Worm (Caenorhabditis elegans) whole organism, L3 larva: ENCODE data around the gene C08F11.10.
"Not testable (repeated sequence)": the region's sequence is repeated elsewhere in the genome, so short reads cannot be mapped to it uniquely, and the experiment has no call there.

Source experiments
- aly-2 ChIP-seq: fragments of 150-350 bp; optimal IDR thresholded peaks from 2 replicates; lab custom pipeline; 2014; ENCODE audit warnings: missing biosample characterization, missing genetic modification characterization
- ama-1 ChIP-seq: fragments of 150-350 bp; optimal IDR thresholded peaks from 2 replicates; lab custom pipeline; 2018
- ceh-16 ChIP-seq: sonication (generic microtip); optimal IDR thresholded peaks from 2 replicates; lab custom pipeline; 2017; ENCODE audit warnings: missing biosample characterization, missing genetic modification characterization
- ceh-82 ChIP-seq: fragments of 150-350 bp; optimal IDR thresholded peaks from 2 replicates; lab custom pipeline; 2014; ENCODE audit warnings: missing biosample characterization, missing genetic modification characterization
- egl-27 ChIP-seq: sonication (generic microtip); optimal IDR thresholded peaks from 4 replicates; lab custom pipeline; 2017; ENCODE audit warnings: missing biosample characterization, missing genetic modification reagents, missing genetic modification characterization
- eor-1 ChIP-seq, 2 experiments: fragments of 150-350 bp; optimal IDR thresholded peaks; 2 replicates each; lab custom pipeline; 2014 to 2018; ENCODE audit warnings: missing biosample characterization in 2 of 2, missing genetic modification characterization in 2 of 2
- jun-1 ChIP-seq: fragments of 150-350 bp; optimal IDR thresholded peaks from 2 replicates; lab custom pipeline; 2014; ENCODE audit warnings: missing biosample characterization, missing genetic modification reagents, missing genetic modification characterization
- lin-15B ChIP-seq: fragments of 150-350 bp; optimal IDR thresholded peaks from 2 replicates; lab custom pipeline; 2014; ENCODE audit warnings: missing biosample characterization, missing genetic modification characterization
- lin-39 ChIP-seq: fragments of 150-350 bp; optimal IDR thresholded peaks from 2 replicates; lab custom pipeline; 2018; ENCODE audit warnings: missing biosample characterization, missing genetic modification reagents, missing genetic modification characterization
- lsy-12 ChIP-seq: sonication (generic microtip); optimal IDR thresholded peaks from 2 replicates; lab custom pipeline; 2016; ENCODE audit warnings: mild to moderate bottlenecking, missing genetic modification characterization, missing compliant biosample characterization
- mml-1 ChIP-seq: fragments of 150-350 bp; sonication (generic microtip); optimal IDR thresholded peaks from 3 replicates; lab custom pipeline; 2014; ENCODE audit warnings: missing biosample characterization, missing genetic modification characterization
- nhr-11 ChIP-seq: fragments of 150-350 bp; optimal IDR thresholded peaks from 2 replicates; lab custom pipeline; 2014; ENCODE audit warnings: missing biosample characterization, missing genetic modification characterization
- nhr-237 ChIP-seq: fragments of 150-350 bp; optimal IDR thresholded peaks from 2 replicates; lab custom pipeline; 2014; ENCODE audit warnings: missing biosample characterization, missing genetic modification characterization
- nhr-28 ChIP-seq: fragments of 150-350 bp; optimal IDR thresholded peaks from 2 replicates; lab custom pipeline; 2014; ENCODE audit warnings: missing biosample characterization, missing genetic modification characterization
- nhr-43 ChIP-seq: sonication (generic microtip); optimal IDR thresholded peaks from 2 replicates; lab custom pipeline; 2016; ENCODE audit warnings: mild to moderate bottlenecking, missing genetic modification characterization, missing compliant biosample characterization; ENCODE audit not compliant: poor library complexity, severe bottlenecking
- nhr-67 ChIP-seq: fragments of 150-350 bp; optimal IDR thresholded peaks from 2 replicates; lab custom pipeline; 2014; ENCODE audit warnings: missing biosample characterization, missing genetic modification characterization
- nhr-76 ChIP-seq: fragments of 150-350 bp; sonication (generic microtip); optimal IDR thresholded peaks from 5 replicates; lab custom pipeline; 2014; ENCODE audit warnings: missing biosample characterization, missing genetic modification characterization
- nhr-77 ChIP-seq: fragments of 150-350 bp; optimal IDR thresholded peaks from 2 replicates; lab custom pipeline; 2014; ENCODE audit warnings: missing biosample characterization, missing genetic modification characterization
- skn-1 ChIP-seq: fragments of 150-350 bp; optimal IDR thresholded peaks from 2 replicates; lab custom pipeline; 2014; ENCODE audit warnings: missing biosample characterization, missing genetic modification characterization
- snpc-4 ChIP-seq: fragments of 150-350 bp; optimal IDR thresholded peaks from 2 replicates; lab custom pipeline; 2014; ENCODE audit warnings: missing biosample characterization, missing genetic modification characterization
- tbx-2 ChIP-seq: sonication (generic microtip); optimal IDR thresholded peaks from 2 replicates; lab custom pipeline; 2016; ENCODE audit warnings: mild to moderate bottlenecking, missing genetic modification characterization, missing compliant biosample characterization
- unc-39 ChIP-seq: sonication (generic microtip); optimal IDR thresholded peaks from 4 replicates; lab custom pipeline; 2017; ENCODE audit warnings: missing biosample characterization, missing genetic modification characterization
- unc-62 ChIP-seq: fragments of 150-350 bp; sonication (generic microtip); optimal IDR thresholded peaks from 4 replicates; lab custom pipeline; 2014; ENCODE audit warnings: missing biosample characterization, missing genetic modification reagents, missing genetic modification characterization
- ztf-11 ChIP-seq: fragments of 150-350 bp; optimal IDR thresholded peaks from 2 replicates; lab custom pipeline; 2014; ENCODE audit warnings: missing biosample characterization, missing genetic modification characterization
- ztf-4 ChIP-seq: fragments of 150-350 bp; optimal IDR thresholded peaks from 2 replicates; lab custom pipeline; 2014; ENCODE audit warnings: missing biosample characterization, missing genetic modification characterization

Gene C08F11.10

DNA sequence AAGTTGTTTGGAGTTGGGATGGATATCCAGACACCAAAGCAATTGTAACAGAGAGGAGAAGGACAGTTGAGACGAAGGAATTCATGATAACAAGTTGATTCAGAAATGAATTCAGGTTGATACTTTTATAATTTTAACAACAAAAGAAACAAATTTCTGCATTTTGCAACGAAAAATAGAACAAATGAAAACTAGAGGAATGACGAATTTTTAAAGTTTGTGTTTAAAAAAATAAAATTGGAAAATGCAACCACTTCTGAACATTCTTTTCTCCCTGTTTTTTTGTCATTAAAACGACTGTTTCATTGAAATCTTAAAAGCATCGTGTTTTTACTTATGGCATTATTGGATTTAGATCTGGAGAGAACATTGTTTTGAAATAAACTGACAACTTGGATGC lies 13.5 kb upstream of the C08F11.10 start, which contains the start of gene Y45F10C.2:
Y45F10C.2 (minus strand) TSS at position 101 of the 400 bp plus-strand sequence.
- TF ChIP-seq nhr-67, skn-1, nhr-237 (tag; lab: Kevin White, UChicago): not testable (repeated sequence)

DNA sequence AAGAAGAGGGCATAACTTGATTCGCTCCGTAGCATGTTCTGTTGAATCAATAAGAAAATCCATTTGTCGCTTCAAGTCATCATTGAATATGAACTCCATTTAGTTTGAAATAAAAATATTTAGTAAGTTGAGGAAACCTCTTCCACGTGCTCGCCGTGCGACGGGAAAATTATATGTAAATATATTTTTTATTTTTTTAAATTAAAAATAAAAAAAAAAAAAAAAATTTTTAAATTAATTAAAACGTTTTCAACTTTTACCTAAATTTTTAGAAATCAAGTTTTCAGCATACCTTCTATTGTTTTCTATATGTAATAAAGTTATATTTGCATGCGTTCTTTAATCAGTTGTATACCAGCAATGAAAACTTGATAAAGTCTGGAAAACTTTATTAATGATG lies 10.4 kb upstream of the C08F11.10 start, which contains the start of gene Y45F10C.1:
Y45F10C.1 (minus strand) TSS at position 101 of the 400 bp plus-strand sequence.
- not testable (repeated sequence) for TF ChIP-seq unc-39, nhr-11, nhr-237 (tag; lab: Kevin White, UChicago)

DNA sequence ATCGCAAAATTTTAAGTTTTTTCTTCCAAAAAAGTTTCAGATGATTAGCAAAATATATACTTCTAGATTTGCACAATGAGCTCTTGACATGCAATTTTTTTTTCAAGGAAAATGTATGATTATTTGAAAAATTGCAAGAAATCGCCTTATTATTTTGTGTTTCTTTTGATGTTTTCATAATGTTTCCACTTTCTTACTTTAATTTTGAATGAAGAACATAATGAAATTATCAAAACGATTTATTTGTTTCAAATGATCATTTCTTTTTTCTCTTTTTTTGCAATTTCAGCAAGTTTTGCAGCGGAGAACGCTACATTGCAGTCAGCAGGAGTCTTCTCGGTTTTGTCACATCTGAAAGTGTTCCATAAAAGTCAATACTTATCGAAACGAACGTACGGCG lies 3.0 kb upstream of the C08F11.10 start, which contains the start of gene Y45F10C.6:
Y45F10C.6 (plus strand) TSS at position 301 of the 400 bp plus-strand sequence.
- not testable (repeated sequence) for TF ChIP-seq ztf-4 (tag; lab: Kevin White, UChicago); nhr-67 (tag; lab: Kevin White, UChicago); jun-1

DNA sequence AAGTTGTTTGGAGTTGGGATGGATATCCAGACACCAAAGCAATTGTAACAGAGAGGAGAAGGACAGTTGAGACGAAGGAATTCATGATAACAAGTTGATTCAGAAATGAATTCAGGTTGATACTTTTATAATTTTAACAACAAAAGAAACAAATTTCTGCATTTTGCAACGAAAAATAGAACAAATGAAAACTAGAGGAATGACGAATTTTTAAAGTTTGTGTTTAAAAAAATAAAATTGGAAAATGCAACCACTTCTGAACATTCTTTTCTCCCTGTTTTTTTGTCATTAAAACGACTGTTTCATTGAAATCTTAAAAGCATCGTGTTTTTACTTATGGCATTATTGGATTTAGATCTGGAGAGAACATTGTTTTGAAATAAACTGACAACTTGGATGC lies 2.4 kb upstream of the C08F11.10 start, which contains the start of gene C08F11.12:
C08F11.12 (minus strand) TSS at position 101 of the 400 bp plus-strand sequence.
- TF ChIP-seq ztf-11, nhr-77, mml-1 (tag; lab: Kevin White, UChicago): not testable (repeated sequence)

DNA sequence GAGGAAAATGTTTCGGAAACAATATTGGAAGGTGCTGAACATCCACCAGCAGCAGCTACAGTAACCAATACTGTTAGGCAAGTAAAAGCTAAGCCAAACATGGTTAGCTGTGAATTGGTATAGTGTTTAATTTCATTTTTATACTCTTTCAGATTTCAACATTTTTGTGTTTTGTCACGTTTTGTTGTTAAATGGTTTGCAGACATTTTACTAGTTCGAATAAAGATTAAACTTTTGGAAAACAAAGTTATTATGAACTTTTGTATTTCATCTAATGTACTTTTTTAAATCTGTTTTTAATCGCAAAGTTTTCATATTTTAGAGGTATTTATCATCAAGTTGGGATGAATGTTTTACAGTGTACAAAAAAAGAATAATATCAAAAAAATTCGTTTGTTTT lies 1.2 kb upstream of the C08F11.10 start, which contains the start of gene C08F11.17:
C08F11.17 (minus strand) TSS at position 101 of the 400 bp plus-strand sequence.
- TF ChIP-seq ceh-16 (tag; lab: Kevin White, UChicago) (no peak), jun-1 (no peak), ztf-4 (tag; lab: Kevin White, UChicago) (no peak), eor-1 (tag; optimal IDR thresholded peaks at IDR 0.05; lab: Kevin White, UChicago) (no peak), lin-39 (tag; lab: Kevin White, UChicago) (no peak), skn-1 (tag; lab: Kevin White, UChicago) (no peak), nhr-237 (tag; lab: Kevin White, UChicago) (no peak)

DNA sequence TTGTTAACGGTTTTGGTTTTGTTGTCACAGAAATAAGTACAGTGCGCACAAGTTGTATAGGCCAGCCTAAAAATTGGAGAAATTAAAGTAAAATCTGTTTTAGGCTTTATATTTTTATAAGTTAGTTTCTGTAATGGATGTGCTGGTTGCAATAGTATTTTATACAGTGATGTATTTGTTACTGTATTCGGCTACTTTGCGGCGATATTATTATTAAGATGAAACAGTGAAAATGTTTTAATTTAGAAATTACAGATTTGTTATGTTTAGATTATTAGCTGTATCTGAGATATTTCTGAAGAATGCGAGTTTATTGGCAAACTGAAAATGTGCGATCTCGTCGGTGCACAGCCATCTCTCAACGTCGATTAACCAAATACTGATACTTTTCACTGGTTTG lies 1.5 kb downstream of the C08F11.10 start, which contains the start of gene ule-4:
ule-4 (minus strand) TSS at position 101 of the 400 bp plus-strand sequence.
- TF ChIP-seq ceh-82 (tag; lab: Kevin White, UChicago): no peak
- no peak for TF ChIP-seq nhr-11 (tag; lab: Kevin White, UChicago)
- no peak for TF ChIP-seq nhr-43 (tag; lab: Kevin White, UChicago)
- no peak for TF ChIP-seq mml-1 (tag; lab: Kevin White, UChicago)
- no peak for TF ChIP-seq nhr-67 (tag; lab: Kevin White, UChicago)
- TF ChIP-seq nhr-76 (tag; lab: Kevin White, UChicago): no peak
- no peak for TF ChIP-seq tbx-2 (tag; lab: Kevin White, UChicago)
- TF ChIP-seq egl-27 (tag; lab: Kevin White, UChicago): no peak
- TF ChIP-seq, all 47 proteins: peak for 0

DNA sequence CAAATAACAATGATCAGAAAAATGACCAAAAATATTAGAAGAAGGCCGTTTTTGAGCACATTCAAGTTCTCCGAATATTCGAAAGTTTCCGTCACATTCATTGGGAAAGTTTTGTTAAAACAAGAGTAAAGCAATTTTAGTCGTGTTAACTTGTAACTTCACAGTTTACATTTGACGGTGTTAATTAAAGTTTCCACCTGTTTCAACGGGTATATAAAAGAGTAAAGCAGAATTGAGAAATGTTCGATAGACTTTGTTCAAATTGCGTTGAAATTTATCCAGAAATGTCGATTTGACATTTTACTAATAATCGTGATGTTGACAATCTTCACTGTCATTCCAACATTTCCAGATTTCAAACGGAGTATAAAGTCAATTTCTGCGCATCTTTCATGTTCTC lies 3.2 kb downstream of the C08F11.10 start, which contains the start of gene srz-29:
srz-29 (minus strand) TSS at position 101 of the 400 bp plus-strand sequence.
- TF ChIP-seq ztf-11 (tag; lab: Kevin White, UChicago) (no peak), nhr-43 (tag; lab: Kevin White, UChicago) (no peak), nhr-76 (tag; lab: Kevin White, UChicago) (no peak), unc-39 (tag; lab: Kevin White, UChicago) (no peak), snpc-4 (tag; lab: Kevin White, UChicago) (no peak), tbx-2 (tag; lab: Kevin White, UChicago) (no peak), lsy-12 (tag; lab: Kevin White, UChicago) (no peak), nhr-11 (tag; lab: Kevin White, UChicago) (no peak), aly-2 (tag; lab: Kevin White, UChicago) (no peak), lin-15B (tag; lab: Kevin White, UChicago) (no peak), ama-1 (lab: Kevin White, UChicago) (no peak), unc-62 (GFP tag; lab: Kevin White, UChicago) (no peak), nhr-28 (no peak), ceh-16 (tag; lab: Kevin White, UChicago) (no peak)
